Worm (Caenorhabditis elegans): ENCODE measurements around the gene Y45F3A.8.

- no peak for TF ChIP-seq ama-1 (optimal IDR thresholded peaks at IDR 0.05)
- no peak for TF ChIP-seq ama-1 (GFP tag; optimal IDR thresholded peaks at IDR 0.05)
- TF ChIP-seq Y79H2A.3 (GFP tag; conservative IDR thresholded peaks at IDR 0.05) = no peak
- TF ChIP-seq F55B11.4 (tag; optimal IDR thresholded peaks at IDR 0.05; ENCODE audit: borderline replicate concordance, insufficient read depth) = no peak
- no peak for TF ChIP-seq pha-4 (tag; optimal IDR thresholded peaks at IDR 0.05)
Observed at ce11 chrIII:10575320-10575719, 17.3 kb downstream of the Y45F3A.8 start, which contains the start of gene Y45F3A.4.

All from whole organism, young adult.